Worm (Caenorhabditis elegans) whole organism, L4 larva: Measurements from ENCODE around the gene F56H9.8.

Experiments
- D1046.2 ChIP-seq: fragments of 200-800 bp; sonication (Bioruptor generic); IDR thresholded peaks from 2 replicates; pipeline ENCODE4 v1.3.6; 2022; ENCODE audit warnings: missing genetic modification characterization, missing compliant biosample characterization
- F10B5.3 ChIP-seq: sonication (generic microtip); optimal IDR thresholded peaks from 2 replicates; lab custom pipeline; 2016; ENCODE audit warnings: mild to moderate bottlenecking, missing genetic modification characterization, missing compliant biosample characterization
- Y105C5A.15 ChIP-seq: fragments of 200-800 bp; sonication (Bioruptor generic); IDR thresholded peaks from 2 replicates; pipeline ENCODE4 v1.3.6; 2022; ENCODE audit warnings: missing genetic modification characterization, missing compliant biosample characterization
- Y5F2A.4 ChIP-seq: fragments of 200-800 bp; sonication (Bioruptor generic); optimal IDR thresholded peaks from 2 replicates; lab custom pipeline; 2018; ENCODE audit warnings: mild to moderate bottlenecking, missing genetic modification characterization, missing compliant biosample characterization
- Y75B8A.6 ChIP-seq: fragments of 200-800 bp; sonication (Bioruptor generic); IDR thresholded peaks from 2 replicates; pipeline ENCODE4 v1.3.6; 2022; ENCODE audit warnings: missing genetic modification reagents, missing genetic modification characterization, missing compliant biosample characterization
- ceh-20 ChIP-seq: fragments of 200-800 bp; sonication (Bioruptor generic); IDR thresholded peaks from 2 replicates; pipeline ENCODE4 v1.3.6; 2022; ENCODE audit warnings: missing genetic modification reagents, missing genetic modification characterization, missing compliant biosample characterization
- ceh-62 ChIP-seq: sonication (generic microtip); optimal IDR thresholded peaks from 2 replicates; lab custom pipeline; 2017; ENCODE audit warnings: missing biosample characterization, missing genetic modification characterization
- ctbp-1 ChIP-seq: fragments of 200-800 bp; sonication (Bioruptor generic); IDR thresholded peaks from 2 replicates; pipeline ENCODE4 v1.3.6; 2022; ENCODE audit warnings: missing genetic modification reagents, missing genetic modification characterization, missing compliant biosample characterization
- dmd-6 ChIP-seq: fragments of 200-800 bp; sonication (Bioruptor generic); IDR thresholded peaks from 2 replicates; pipeline ENCODE4 v1.3.6; 2022; ENCODE audit warnings: missing genetic modification reagents, missing genetic modification characterization, missing compliant biosample characterization
- fos-1 ChIP-seq: fragments of 150-350 bp; optimal IDR thresholded peaks from 2 replicates; lab custom pipeline; 2014; ENCODE audit warnings: missing biosample characterization, missing genetic modification characterization
- jun-1 ChIP-seq: fragments of 150-350 bp; optimal IDR thresholded peaks from 2 replicates; lab custom pipeline; 2014; ENCODE audit warnings: missing biosample characterization, missing genetic modification reagents, missing genetic modification characterization
- pqm-1 ChIP-seq: sonication (generic microtip); optimal IDR thresholded peaks from 2 replicates; lab custom pipeline; 2017; ENCODE audit warnings: missing biosample characterization, missing genetic modification characterization
- rbr-2 ChIP-seq: sonication (generic microtip); optimal IDR thresholded peaks from 2 replicates; lab custom pipeline; 2016; ENCODE audit warnings: missing genotype, missing genetic modification characterization, missing compliant biosample characterization
- set-16 ChIP-seq: fragments of 200-800 bp; sonication (Bioruptor generic); IDR thresholded peaks from 2 replicates; pipeline ENCODE4 v1.3.6; 2022; ENCODE audit warnings: missing genetic modification reagents, missing genetic modification characterization, missing compliant biosample characterization
- skn-1 ChIP-seq: fragments of 150-350 bp; optimal IDR thresholded peaks from 2 replicates; lab custom pipeline; 2014; ENCODE audit warnings: missing biosample characterization, missing genetic modification characterization
- spr-3 ChIP-seq: fragments of 200-800 bp; sonication (Bioruptor generic); optimal IDR thresholded peaks from 2 replicates; lab custom pipeline; 2018; ENCODE audit warnings: mild to moderate bottlenecking, missing genetic modification characterization, missing compliant biosample characterization
- ztf-7 ChIP-seq: fragments of 150-350 bp; optimal IDR thresholded peaks from 2 replicates; lab custom pipeline; 2014; ENCODE audit warnings: missing biosample characterization, missing genetic modification characterization

Gene F56H9.8

DNA sequence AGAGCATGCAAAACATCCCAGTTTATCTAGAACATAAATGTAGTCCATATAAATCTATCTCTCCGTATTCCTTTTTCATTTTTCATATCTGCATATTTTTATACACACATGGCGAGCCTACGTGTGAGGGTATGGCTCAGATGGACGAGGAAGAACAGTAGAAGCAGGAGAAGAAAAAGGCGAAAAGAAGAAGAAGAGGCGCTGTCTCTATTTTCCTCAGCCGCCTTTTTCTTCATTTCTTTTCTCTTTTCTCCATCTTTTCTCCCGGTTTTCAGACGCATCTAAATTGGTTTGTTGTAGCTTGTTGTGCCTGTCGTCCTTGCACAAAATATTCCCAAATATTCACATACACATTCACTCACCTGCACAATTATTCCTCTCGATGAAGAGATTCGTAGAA is 51.4 kb downstream of the F56H9.8 start, which contains the start of gene K10C8.4:
Gene K10C8.4, plus strand, starts transcription at position 301 of the 400 bp plus-strand sequence.
- no peak for TF ChIP-seq dmd-6 (GFP tag; lab: Robert Waterston, UW)
- no peak for TF ChIP-seq pqm-1 (tag; lab: Kevin White, UChicago)
- no peak for TF ChIP-seq ceh-62 (tag; lab: Kevin White, UChicago)
- TF ChIP-seq Y105C5A.15 (GFP tag; lab: Robert Waterston, UW): no peak
- TF ChIP-seq ceh-20: no peak
- no peak for TF ChIP-seq ctbp-1 (GFP tag; lab: Robert Waterston, UW)
- no peak for TF ChIP-seq jun-1 (tag; lab: Kevin White, UChicago)
- TF ChIP-seq F10B5.3: no peak
- TF ChIP-seq D1046.2 (GFP tag; lab: Robert Waterston, UW): no peak
- TF ChIP-seq skn-1: no peak
- no peak for TF ChIP-seq fos-1 (tag; lab: Kevin White, UChicago)
- no peak for TF ChIP-seq spr-3
- TF ChIP-seq rbr-2 (tag; lab: Kevin White, UChicago): no peak
- TF ChIP-seq Y5F2A.4 (GFP tag; lab: Kevin White, UChicago): no peak
- TF ChIP-seq ztf-7 (tag; lab: Kevin White, UChicago): no peak
- no peak for TF ChIP-seq set-16 (GFP tag; lab: Robert Waterston, UW)
- TF ChIP-seq Y75B8A.6 (GFP tag; lab: Robert Waterston, UW): no peak
